Worm (Caenorhabditis elegans): Measurements from ENCODE around the gene W02F12.4.

The W02F12.4 gene

DNA sequence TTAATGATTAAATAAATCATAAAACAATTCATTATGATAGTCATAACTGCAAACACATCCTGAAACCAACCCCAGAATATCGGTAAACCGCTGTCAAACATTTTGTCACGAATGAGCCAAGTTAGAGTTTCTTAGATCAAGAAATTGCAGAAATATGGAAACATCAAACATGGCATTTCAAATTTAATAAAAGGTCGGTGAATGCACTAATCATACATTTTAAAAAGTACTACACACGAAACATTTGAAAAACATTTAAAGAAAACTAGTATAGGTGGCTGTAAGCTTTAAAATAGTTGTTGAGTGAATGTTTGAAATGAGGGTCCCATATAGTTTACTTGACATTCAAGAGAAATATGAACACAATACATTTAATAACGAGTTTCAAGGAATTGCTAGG, 38.0 kb downstream of the W02F12.4 start, which contains the start of gene str-180:
str-180 (minus strand) TSS at position 101 of the 400 bp plus-strand sequence.
- TF ChIP-seq pag-3 (tag; optimal IDR thresholded peaks at IDR 0.05; ENCODE audit: borderline replicate concordance), result no peak
- no peak for TF ChIP-seq che-1 (tag; optimal IDR thresholded peaks at IDR 0.05)
- TF ChIP-seq pax-1 (tag; optimal IDR thresholded peaks at IDR 0.05), result no peak
- TF ChIP-seq gmeb-2 (tag; optimal IDR thresholded peaks at IDR 0.05), result no peak
- no peak for TF ChIP-seq Y22D7AL.16 (tag; optimal IDR thresholded peaks at IDR 0.05)
- no peak for TF ChIP-seq K09A11.1 (tag; optimal IDR thresholded peaks at IDR 0.05; ENCODE audit: insufficient read depth)
- TF ChIP-seq fkh-10 (GFP tag; optimal IDR thresholded peaks at IDR 0.05), result no peak
- TF ChIP-seq eyg-1 (tag; optimal IDR thresholded peaks at IDR 0.05), result no peak
- no peak for TF ChIP-seq ceh-14 (tag; optimal IDR thresholded peaks at IDR 0.05)
- no peak for TF ChIP-seq ref-2 (tag; optimal IDR thresholded peaks at IDR 0.05)
- no peak for TF ChIP-seq C38D4.7 (GFP tag; optimal IDR thresholded peaks at IDR 0.05)
- no peak for TF ChIP-seq T23F11.4 (GFP tag; optimal IDR thresholded peaks at IDR 0.05)
- no peak for TF ChIP-seq pqm-1 (tag; optimal IDR thresholded peaks at IDR 0.05)
- no peak for TF ChIP-seq ceh-31 (tag; optimal IDR thresholded peaks at IDR 0.05)
- TF ChIP-seq pros-1 (tag; optimal IDR thresholded peaks at IDR 0.05), result no peak
- TF ChIP-seq madf-2 (tag; optimal IDR thresholded peaks at IDR 0.05), result no peak
- no peak for TF ChIP-seq ceh-9 (tag; optimal IDR thresholded peaks at IDR 0.05)
- no peak for TF ChIP-seq lin-11 (tag; optimal IDR thresholded peaks at IDR 0.05)
- no peak for TF ChIP-seq ztf-16 (tag; optimal IDR thresholded peaks at IDR 0.05)
- TF ChIP-seq nfya-1 (tag; optimal IDR thresholded peaks at IDR 0.05), result no peak

DNA sequence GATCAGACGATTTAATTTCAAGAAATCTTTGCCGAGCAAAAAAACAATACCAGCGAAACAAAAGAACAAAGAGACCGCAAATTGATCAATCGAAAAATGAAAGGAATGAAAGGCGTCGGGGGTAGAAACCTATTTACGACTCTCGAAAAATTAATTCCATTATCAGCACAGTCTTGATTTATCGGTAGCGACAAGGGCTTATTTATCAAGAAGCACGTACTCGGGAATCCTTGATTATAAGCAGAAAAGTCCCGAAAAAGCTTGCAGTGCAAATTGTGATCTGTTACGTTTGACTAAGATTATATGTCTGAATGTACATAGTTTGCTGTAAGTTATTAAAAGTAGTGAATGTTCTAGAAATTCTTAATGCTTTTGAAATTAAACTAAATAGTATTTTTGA, 40.2 kb downstream of the W02F12.4 start:
- TF ChIP-seq ceh-30 (tag; optimal IDR thresholded peaks at IDR 0.05) (no peak), hlh-13 (GFP tag; optimal IDR thresholded peaks at IDR 0.05) (no peak), rnt-1 (tag; optimal IDR thresholded peaks at IDR 0.05) (no peak), ref-2 (tag; optimal IDR thresholded peaks at IDR 0.05) (no peak), npax-4 (tag; optimal IDR thresholded peaks at IDR 0.05) (no peak), che-1 (tag; optimal IDR thresholded peaks at IDR 0.05) (no peak), nhr-11 (tag; optimal IDR thresholded peaks at IDR 0.05) (no peak), hlh-6 (tag; optimal IDR thresholded peaks at IDR 0.05) (no peak), sox-4 (tag; optimal IDR thresholded peaks at IDR 0.05) (no peak), pqm-1 (tag; optimal IDR thresholded peaks at IDR 0.05) (no peak), elt-4 (tag; optimal IDR thresholded peaks at IDR 0.05) (no peak), nfya-1 (tag; optimal IDR thresholded peaks at IDR 0.05) (no peak), pat-9 (tag; optimal IDR thresholded peaks at IDR 0.05) (no peak), ceh-45 (GFP tag; IDR thresholded peaks at IDR 0.05) (no peak), hlh-30 (tag; optimal IDR thresholded peaks at IDR 0.05; ENCODE audit: insufficient read depth) (no peak), ceh-24 (tag; optimal IDR thresholded peaks at IDR 0.05) (no peak)

DNA sequence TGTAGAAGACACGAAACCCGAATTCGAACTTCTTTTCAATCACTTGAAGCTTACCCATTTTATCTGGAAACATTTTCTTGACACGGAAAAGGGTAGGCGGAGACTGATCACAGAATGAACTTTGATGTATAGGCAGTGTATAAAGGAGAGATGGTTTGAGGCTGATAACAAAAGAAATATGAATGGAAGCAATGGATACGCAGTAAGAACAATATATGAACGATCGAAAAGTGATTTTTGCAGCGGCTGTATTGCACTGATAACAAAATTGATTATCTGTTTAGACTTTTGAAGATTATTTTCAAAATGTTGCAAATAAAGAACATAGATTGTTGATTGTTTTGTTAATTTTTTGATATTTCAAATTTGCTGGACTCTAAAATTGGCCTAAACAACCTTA, 41.0 kb downstream of the W02F12.4 start, which contains the start of gene pmp-5:
pmp-5 (minus strand) TSS at position 63 of the 400 bp plus-strand sequence.
- TF ChIP-seq pros-1 (tag; optimal IDR thresholded peaks at IDR 0.05), result no peak
- no peak for TF ChIP-seq rnt-1 (tag; optimal IDR thresholded peaks at IDR 0.05)
- no peak for TF ChIP-seq hlh-8 (tag; optimal IDR thresholded peaks at IDR 0.05)
- TF ChIP-seq pha-4 (tag; optimal IDR thresholded peaks at IDR 0.05), result no peak
- no peak for TF ChIP-seq pha-2 (tag; optimal IDR thresholded peaks at IDR 0.05)
- no peak for TF ChIP-seq pag-3 (tag; optimal IDR thresholded peaks at IDR 0.05; ENCODE audit: borderline replicate concordance)
- TF ChIP-seq ceh-30 (tag; optimal IDR thresholded peaks at IDR 0.05), result no peak
- no peak for TF ChIP-seq ceh-9 (tag; optimal IDR thresholded peaks at IDR 0.05)
- TF ChIP-seq npax-4 (tag; optimal IDR thresholded peaks at IDR 0.05), result no peak
- TF ChIP-seq zip-5 (tag; optimal IDR thresholded peaks at IDR 0.05), result no peak
- TF ChIP-seq ceh-48 (tag; optimal IDR thresholded peaks at IDR 0.05), result no peak
- TF ChIP-seq ttx-3 (tag; optimal IDR thresholded peaks at IDR 0.05), result no peak
- TF ChIP-seq elt-2 (tag; optimal IDR thresholded peaks at IDR 0.05), result no peak
- no peak for TF ChIP-seq dve-1 (tag; optimal IDR thresholded peaks at IDR 0.05)
- no peak for TF ChIP-seq gmeb-2 (tag; optimal IDR thresholded peaks at IDR 0.05)
- no peak for TF ChIP-seq pax-1 (tag; optimal IDR thresholded peaks at IDR 0.05)
- no peak for TF ChIP-seq lin-11 (tag; optimal IDR thresholded peaks at IDR 0.05)

All from whole organism, late embryonic.